Worm (Caenorhabditis elegans) whole organism, L3 larva: ENCODE measurements around the gene W01B6.4.

Experiments
- R02D3.7 ChIP-seq: fragments of 150-350 bp; optimal IDR thresholded peaks from 2 replicates; lab custom pipeline; 2014; ENCODE audit warnings: missing biosample characterization, missing genetic modification characterization
- ZK546.5 ChIP-seq: sonication (generic microtip); optimal IDR thresholded peaks from 2 replicates; lab custom pipeline; 2017; ENCODE audit warnings: missing biosample characterization, missing genetic modification characterization
- ama-1 ChIP-seq: fragments of 150-350 bp; optimal IDR thresholded peaks from 2 replicates; lab custom pipeline; 2018
- ceh-28 ChIP-seq: fragments of 150-350 bp; optimal IDR thresholded peaks from 2 replicates; lab custom pipeline; 2014; ENCODE audit warnings: missing biosample characterization, missing genetic modification reagents, missing genetic modification characterization
- ceh-9 ChIP-seq: sonication (generic microtip); optimal IDR thresholded peaks from 2 replicates; lab custom pipeline; 2018; ENCODE audit warnings: missing biosample characterization, missing genetic modification characterization
- daf-12 ChIP-seq: fragments of 150-350 bp; optimal IDR thresholded peaks from 2 replicates; lab custom pipeline; 2014; ENCODE audit warnings: missing biosample characterization, missing genetic modification reagents, missing genetic modification characterization
- egl-5 ChIP-seq: fragments of 150-350 bp; optimal IDR thresholded peaks from 2 replicates; lab custom pipeline; 2017; ENCODE audit warnings: missing biosample characterization, missing genetic modification reagents, missing genetic modification characterization, inconsistent platforms
- elt-1 ChIP-seq: fragments of 150-350 bp; optimal IDR thresholded peaks from 2 replicates; lab custom pipeline; 2014; ENCODE audit warnings: missing biosample characterization, missing genetic modification characterization
- elt-2 ChIP-seq: sonication (generic microtip); optimal IDR thresholded peaks from 2 replicates; lab custom pipeline; 2016; ENCODE audit warnings: missing genetic modification reagents, mild to moderate bottlenecking, missing genetic modification characterization, missing compliant biosample characterization
- elt-3 ChIP-seq, 3 experiments: fragments of 150-350 bp in 1 of 3; sonication (generic microtip) in 2 of 3; optimal IDR thresholded peaks; 2 replicates in 2 of 3; 4 replicates in 1 of 3; lab custom pipeline; 2014 to 2017; ENCODE audit warnings: missing biosample characterization in 3 of 3, missing genetic modification characterization in 3 of 3
- eor-1 ChIP-seq, 2 experiments: fragments of 150-350 bp; optimal IDR thresholded peaks; 2 replicates each; lab custom pipeline; 2014 to 2018; ENCODE audit warnings: missing biosample characterization in 2 of 2, missing genetic modification characterization in 2 of 2
- fkh-10 ChIP-seq: sonication (generic microtip); optimal IDR thresholded peaks from 2 replicates; lab custom pipeline; 2017; ENCODE audit warnings: missing biosample characterization, missing genetic modification reagents, missing genetic modification characterization
- fos-1 ChIP-seq: fragments of 150-350 bp; optimal IDR thresholded peaks from 2 replicates; lab custom pipeline; 2014; ENCODE audit warnings: missing biosample characterization, missing genetic modification characterization
- lin-15B ChIP-seq: fragments of 150-350 bp; optimal IDR thresholded peaks from 2 replicates; lab custom pipeline; 2014; ENCODE audit warnings: missing biosample characterization, missing genetic modification characterization
- lin-39 ChIP-seq: fragments of 150-350 bp; optimal IDR thresholded peaks from 2 replicates; lab custom pipeline; 2018; ENCODE audit warnings: missing biosample characterization, missing genetic modification reagents, missing genetic modification characterization
- mdl-1 ChIP-seq: fragments of 150-350 bp; optimal IDR thresholded peaks from 2 replicates; lab custom pipeline; 2014; ENCODE audit warnings: missing biosample characterization, missing genetic modification characterization
- mml-1 ChIP-seq: fragments of 150-350 bp; sonication (generic microtip); optimal IDR thresholded peaks from 3 replicates; lab custom pipeline; 2014; ENCODE audit warnings: missing biosample characterization, missing genetic modification characterization
- nfya-1 ChIP-seq: sonication (generic microtip); optimal IDR thresholded peaks from 2 replicates; lab custom pipeline; 2017; ENCODE audit warnings: missing genetic modification characterization, mild to moderate bottlenecking, missing compliant biosample characterization, antibody characterized with exemption, moderate library complexity; ENCODE audit not compliant: insufficient read depth
- nhr-11 ChIP-seq: fragments of 150-350 bp; optimal IDR thresholded peaks from 2 replicates; lab custom pipeline; 2014; ENCODE audit warnings: missing biosample characterization, missing genetic modification characterization
- nhr-12 ChIP-seq: fragments of 150-350 bp; optimal IDR thresholded peaks from 2 replicates; lab custom pipeline; 2014; ENCODE audit warnings: missing biosample characterization, missing genetic modification characterization
- nhr-237 ChIP-seq: fragments of 150-350 bp; optimal IDR thresholded peaks from 2 replicates; lab custom pipeline; 2014; ENCODE audit warnings: missing biosample characterization, missing genetic modification characterization
- nhr-25 ChIP-seq: sonication (generic microtip); optimal IDR thresholded peaks from 2 replicates; lab custom pipeline; 2017; ENCODE audit warnings: missing biosample characterization, missing genetic modification characterization
- nhr-28 ChIP-seq: fragments of 150-350 bp; optimal IDR thresholded peaks from 2 replicates; lab custom pipeline; 2014; ENCODE audit warnings: missing biosample characterization, missing genetic modification characterization
- nhr-43 ChIP-seq: sonication (generic microtip); optimal IDR thresholded peaks from 2 replicates; lab custom pipeline; 2016; ENCODE audit warnings: mild to moderate bottlenecking, missing genetic modification characterization, missing compliant biosample characterization; ENCODE audit not compliant: poor library complexity, severe bottlenecking
- nhr-67 ChIP-seq: fragments of 150-350 bp; optimal IDR thresholded peaks from 2 replicates; lab custom pipeline; 2014; ENCODE audit warnings: missing biosample characterization, missing genetic modification characterization
- pha-4 ChIP-seq: fragments of 150-350 bp; optimal IDR thresholded peaks from 2 replicates; lab custom pipeline; 2014; ENCODE audit warnings: missing biosample characterization, missing genetic modification reagents, missing genetic modification characterization
- pqm-1 ChIP-seq: fragments of 150-350 bp; optimal IDR thresholded peaks from 2 replicates; lab custom pipeline; 2017; ENCODE audit warnings: missing biosample characterization, missing genetic modification characterization, inconsistent platforms
- sea-2 ChIP-seq: fragments of 150-350 bp; sonication (generic microtip); optimal IDR thresholded peaks from 4 replicates; lab custom pipeline; 2014; ENCODE audit warnings: missing biosample characterization, missing genetic modification reagents, missing genetic modification characterization
- skn-1 ChIP-seq: fragments of 150-350 bp; optimal IDR thresholded peaks from 2 replicates; lab custom pipeline; 2014; ENCODE audit warnings: missing biosample characterization, missing genetic modification characterization
- snpc-4 ChIP-seq: fragments of 150-350 bp; optimal IDR thresholded peaks from 2 replicates; lab custom pipeline; 2014; ENCODE audit warnings: missing biosample characterization, missing genetic modification characterization
- tbx-2 ChIP-seq: sonication (generic microtip); optimal IDR thresholded peaks from 2 replicates; lab custom pipeline; 2016; ENCODE audit warnings: mild to moderate bottlenecking, missing genetic modification characterization, missing compliant biosample characterization
- unc-39 ChIP-seq: sonication (generic microtip); optimal IDR thresholded peaks from 4 replicates; lab custom pipeline; 2017; ENCODE audit warnings: missing biosample characterization, missing genetic modification characterization
- unc-62 ChIP-seq: fragments of 150-350 bp; sonication (generic microtip); optimal IDR thresholded peaks from 4 replicates; lab custom pipeline; 2014; ENCODE audit warnings: missing biosample characterization, missing genetic modification reagents, missing genetic modification characterization
- zag-1 ChIP-seq: fragments of 150-350 bp; optimal IDR thresholded peaks from 2 replicates; lab custom pipeline; 2014; ENCODE audit warnings: missing biosample characterization, missing genetic modification characterization
- ztf-11 ChIP-seq: fragments of 150-350 bp; optimal IDR thresholded peaks from 2 replicates; lab custom pipeline; 2014; ENCODE audit warnings: missing biosample characterization, missing genetic modification characterization

Gene W01B6.4

DNA sequence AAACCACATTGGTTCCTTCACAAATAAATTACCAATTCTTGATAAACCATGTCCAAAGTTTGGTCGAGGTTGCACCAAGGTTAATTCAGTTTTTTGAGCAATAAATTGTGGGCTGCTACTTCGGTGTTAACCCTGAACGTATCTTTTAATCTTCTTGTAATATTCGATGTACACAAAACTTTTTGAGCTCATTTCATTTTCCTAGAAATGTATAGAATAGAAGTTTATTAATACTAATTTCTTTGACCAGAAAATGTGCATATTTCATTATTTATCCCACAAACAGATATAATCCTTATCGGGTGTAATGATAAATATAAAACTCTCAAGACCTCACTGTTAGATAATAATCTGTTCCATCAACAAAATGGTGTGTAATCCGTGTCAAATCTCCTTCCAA is 11.3 kb upstream of the W01B6.4 start:
- no peak for TF ChIP-seq daf-12 (tag; lab: Kevin White, UChicago)
- no peak for TF ChIP-seq elt-3 (tag; optimal IDR thresholded peaks at IDR 0.05; lab: Kevin White, UChicago)
- TF ChIP-seq nfya-1 (tag; lab: Kevin White, UChicago) = no peak
- no peak for TF ChIP-seq skn-1
- no peak for TF ChIP-seq egl-5 (tag; lab: Kevin White, UChicago)
- no peak for TF ChIP-seq ceh-28 (tag; lab: Kevin White, UChicago)
- no peak for TF ChIP-seq lin-15B (tag; lab: Kevin White, UChicago)
- no peak for TF ChIP-seq unc-39
- no peak for TF ChIP-seq nhr-28 (tag; lab: Kevin White, UChicago)
- TF ChIP-seq ceh-9 (tag; lab: Kevin White, UChicago) = no peak
- TF ChIP-seq mml-1 (tag; lab: Kevin White, UChicago) = no peak
- TF ChIP-seq nhr-12 (tag; lab: Kevin White, UChicago) = no peak
- no peak for TF ChIP-seq pha-4 (tag; lab: Kevin White, UChicago)
- no peak for TF ChIP-seq nhr-43
- TF ChIP-seq nhr-25 (tag; lab: Kevin White, UChicago) = no peak

DNA sequence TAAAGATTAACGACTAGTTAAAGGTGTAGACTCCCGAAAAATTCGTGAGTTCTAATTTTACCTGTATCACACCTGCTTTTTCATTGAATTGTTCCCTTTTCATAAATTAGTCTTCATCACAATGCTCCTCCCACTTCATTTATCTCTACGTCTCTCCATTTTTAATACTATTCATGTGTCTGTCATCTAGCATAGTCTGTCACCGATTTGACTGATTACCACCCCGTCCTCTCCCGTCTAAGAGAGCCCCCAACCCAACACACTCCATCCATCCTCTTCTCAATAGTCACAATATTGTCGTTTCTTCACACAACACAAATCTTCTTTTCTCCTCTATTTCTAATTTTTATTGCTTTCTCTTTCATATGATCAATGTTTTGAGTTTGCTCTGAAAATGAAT is 10.1 kb upstream of the W01B6.4 start:
- TF ChIP-seq lin-39 (tag; lab: Kevin White, UChicago) (peak; percentile 74), nhr-11 (tag; lab: Kevin White, UChicago) (no peak), unc-62 (peak; percentile 36)

- no peak for TF ChIP-seq ceh-9 (tag; lab: Kevin White, UChicago)
- TF ChIP-seq eor-1 (tag; optimal IDR thresholded peaks at IDR 0.05; lab: Kevin White, UChicago) = no peak
- TF ChIP-seq ceh-28 (tag; lab: Kevin White, UChicago) = no peak
- TF ChIP-seq elt-2 (tag; lab: Kevin White, UChicago) = peak; percentile 44
- TF ChIP-seq pqm-1 (tag; lab: Kevin White, UChicago) = peak; percentile 10
- no peak for TF ChIP-seq fos-1 (tag; lab: Kevin White, UChicago)
Measured at ce11 chrIV:10066456-10066855, 8.8 kb upstream of the W01B6.4 start.

DNA sequence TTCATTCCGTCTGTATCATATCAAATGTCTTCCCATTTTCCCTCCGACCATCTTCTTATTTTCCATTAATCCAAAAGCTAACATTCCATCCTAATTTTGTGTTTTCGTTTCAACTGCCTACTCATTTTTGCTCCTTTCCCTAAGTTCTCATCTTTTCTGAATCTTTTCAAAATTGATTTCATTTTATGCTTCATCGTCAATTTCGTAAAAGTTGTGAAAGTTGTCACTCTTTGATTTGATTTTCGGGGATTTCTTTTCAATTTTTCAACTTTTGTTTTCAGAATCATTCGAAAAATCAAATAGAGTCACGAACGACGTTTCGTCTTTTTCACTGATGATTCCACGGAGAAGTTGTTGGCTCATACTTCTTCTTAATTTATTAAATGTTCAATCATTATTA is 7.7 kb upstream of the W01B6.4 start, which contains the start of gene cwn-2:
Gene cwn-2, plus strand, starts transcription at position 276 of the 400 bp plus-strand sequence.
- TF ChIP-seq fkh-10 = peak; percentile 94
- no peak for TF ChIP-seq ZK546.5 (tag; lab: Kevin White, UChicago)
- TF ChIP-seq zag-1 (tag; lab: Kevin White, UChicago) = no peak
- no peak for TF ChIP-seq unc-62
- TF ChIP-seq skn-1 = no peak
- TF ChIP-seq nhr-237 (tag; lab: Kevin White, UChicago) = no peak
- TF ChIP-seq tbx-2 (tag; lab: Kevin White, UChicago) = no peak

DNA sequence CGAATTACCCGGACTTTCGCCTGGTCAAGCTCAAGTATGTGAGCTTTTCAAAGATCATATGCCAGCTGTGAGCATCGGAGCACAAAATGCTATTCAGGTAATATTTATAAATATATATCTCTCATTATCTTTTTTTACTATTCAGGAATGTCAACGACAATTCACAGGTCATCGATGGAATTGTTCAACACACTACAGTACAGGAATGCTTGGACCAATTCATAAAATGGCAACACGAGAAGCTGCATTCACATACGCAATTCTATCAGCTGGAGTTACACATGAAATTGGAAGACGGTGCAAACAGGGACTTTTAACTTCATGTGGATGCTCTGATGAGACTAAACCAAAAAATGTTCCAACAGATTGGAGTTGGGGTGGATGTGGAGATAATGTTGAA is 7.0 kb upstream of the W01B6.4 start:
- no peak for TF ChIP-seq snpc-4 (tag; lab: Kevin White, UChicago)
- no peak for TF ChIP-seq lin-39 (tag; lab: Kevin White, UChicago)
- TF ChIP-seq mdl-1 (tag; lab: Kevin White, UChicago) = no peak
- TF ChIP-seq nfya-1 (tag; lab: Kevin White, UChicago) = no peak
- no peak for TF ChIP-seq pqm-1 (tag; lab: Kevin White, UChicago)
- no peak for TF ChIP-seq R02D3.7 (tag; lab: Kevin White, UChicago)
- no peak for TF ChIP-seq fos-1 (tag; lab: Kevin White, UChicago)
- no peak for TF ChIP-seq nhr-25 (tag; lab: Kevin White, UChicago)
- no peak for TF ChIP-seq egl-5 (tag; lab: Kevin White, UChicago)
- TF ChIP-seq unc-62 = no peak
- no peak for TF ChIP-seq ztf-11 (tag; lab: Kevin White, UChicago)
- no peak for TF ChIP-seq ama-1 (lab: Kevin White, UChicago)
- TF ChIP-seq nhr-67 (tag; lab: Kevin White, UChicago) = no peak
- TF ChIP-seq sea-2 = no peak
- TF ChIP-seq elt-1 (tag; lab: Kevin White, UChicago) = no peak
- no peak for TF ChIP-seq mml-1 (tag; lab: Kevin White, UChicago)
